Worm (Caenorhabditis elegans) whole organism, early embryonic: ENCODE data around the gene fipr-10.

Source experiments
- B0310.2 ChIP-seq: sonication (generic microtip); optimal IDR thresholded peaks from 2 replicates; lab custom pipeline; 2016; ENCODE audit warnings: mild to moderate bottlenecking, missing genetic modification characterization, missing compliant biosample characterization
- F13C5.2 ChIP-seq: sonication (generic microtip); optimal IDR thresholded peaks from 2 replicates; lab custom pipeline; 2017; ENCODE audit warnings: mild to moderate bottlenecking, missing genetic modification characterization, inconsistent platforms, missing compliant biosample characterization
- aly-1 ChIP-seq: sonication (generic microtip); optimal IDR thresholded peaks from 2 replicates; lab custom pipeline; 2016; ENCODE audit warnings: missing genetic modification characterization, missing compliant biosample characterization
- ama-1 ChIP-seq: fragments of 150-350 bp; optimal IDR thresholded peaks from 2 replicates; lab custom pipeline; 2014
- ceh-13 ChIP-seq: fragments of 200-800 bp; sonication (Bioruptor generic); optimal IDR thresholded peaks from 2 replicates; lab custom pipeline; 2018; ENCODE audit warnings: mild to moderate bottlenecking, missing genetic modification characterization, missing compliant biosample characterization
- ceh-36 ChIP-seq: sonication (generic microtip); optimal IDR thresholded peaks from 2 replicates; lab custom pipeline; 2016; ENCODE audit warnings: missing genetic modification characterization, inconsistent platforms, missing compliant biosample characterization
- ets-7 ChIP-seq: sonication (generic microtip); optimal IDR thresholded peaks from 2 replicates; lab custom pipeline; 2016; ENCODE audit warnings: missing genotype, missing genetic modification characterization, missing compliant biosample characterization
- flt-1 ChIP-seq: fragments of 200-800 bp; sonication (Bioruptor generic); IDR thresholded peaks from 2 replicates; pipeline ENCODE4 v1.3.6; 2022; ENCODE audit warnings: missing genetic modification characterization, missing compliant biosample characterization
- hmbx-1 ChIP-seq: sonication (generic microtip); optimal IDR thresholded peaks from 2 replicates; lab custom pipeline; 2016; ENCODE audit warnings: mild to moderate bottlenecking, missing genetic modification characterization, missing compliant biosample characterization
- hmg-4 ChIP-seq: fragments of 200-800 bp; sonication (Bioruptor generic); optimal IDR thresholded peaks from 2 replicates; lab custom pipeline; 2018; ENCODE audit warnings: mild to moderate bottlenecking, missing genetic modification characterization, missing compliant biosample characterization
- hnd-1 ChIP-seq: sonication (generic microtip); optimal IDR thresholded peaks from 2 replicates; lab custom pipeline; 2016; ENCODE audit warnings: missing genetic modification characterization, missing compliant biosample characterization
- pes-1 ChIP-seq: fragments of 200-800 bp; sonication (Bioruptor generic); IDR thresholded peaks from 2 replicates; pipeline ENCODE4 v1.3.6; 2022; ENCODE audit warnings: missing genetic modification reagents, missing genetic modification characterization, missing compliant biosample characterization
- scrt-1 ChIP-seq: fragments of 200-800 bp; sonication (Bioruptor generic); IDR thresholded peaks from 2 replicates; pipeline ENCODE4 v1.3.6; 2022; ENCODE audit warnings: missing genetic modification characterization, missing compliant biosample characterization
- sea-1 ChIP-seq: fragments of 200-800 bp; sonication (Bioruptor generic); conservative IDR thresholded peaks from 2 replicates; pipeline ENCODE4 v1.3.6; 2022; ENCODE audit warnings: missing genetic modification characterization, missing compliant biosample characterization
- tbx-11 ChIP-seq: fragments of 200-800 bp; sonication (Bioruptor generic); IDR thresholded peaks from 2 replicates; pipeline ENCODE4 v1.3.6; 2022; ENCODE audit warnings: missing genetic modification characterization, missing compliant biosample characterization
- tbx-37 ChIP-seq: fragments of 200-800 bp; sonication (Bioruptor generic); conservative IDR thresholded peaks from 2 replicates; pipeline ENCODE4 v1.3.6; 2022; ENCODE audit warnings: missing genetic modification reagents, missing genetic modification characterization, missing compliant biosample characterization
- tra-4 ChIP-seq: sonication (generic microtip); optimal IDR thresholded peaks from 2 replicates; lab custom pipeline; 2017; ENCODE audit warnings: missing genetic modification characterization, missing compliant biosample characterization

Gene fipr-10

DNA sequence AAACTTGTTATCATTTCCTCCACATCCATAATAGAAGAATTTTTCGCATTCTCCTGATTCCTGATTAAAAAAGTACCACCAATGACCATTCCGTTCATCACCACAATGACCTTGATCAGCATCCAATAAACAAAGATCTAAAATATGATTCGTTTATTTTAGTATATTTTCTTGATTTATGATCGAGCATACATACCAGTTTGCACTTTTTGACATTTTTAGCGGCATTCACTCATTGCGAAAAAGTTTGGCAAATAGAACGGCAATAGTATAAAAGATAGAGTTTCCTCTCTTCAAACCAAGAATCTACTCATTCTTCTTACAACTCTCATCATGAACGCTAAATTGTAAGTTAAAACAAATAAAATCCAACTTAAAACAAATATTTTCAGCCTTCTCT lies at the start of gene fipr-10:
Gene fipr-10 (plus strand): TSS at position 301 of the 400 bp plus-strand sequence.
- TF ChIP-seq pes-1 = no peak
- TF ChIP-seq tbx-37 (GFP tag; lab: Robert Waterston, UW) = no peak
- no peak for TF ChIP-seq sea-1 (GFP tag; lab: Robert Waterston, UW)

DNA sequence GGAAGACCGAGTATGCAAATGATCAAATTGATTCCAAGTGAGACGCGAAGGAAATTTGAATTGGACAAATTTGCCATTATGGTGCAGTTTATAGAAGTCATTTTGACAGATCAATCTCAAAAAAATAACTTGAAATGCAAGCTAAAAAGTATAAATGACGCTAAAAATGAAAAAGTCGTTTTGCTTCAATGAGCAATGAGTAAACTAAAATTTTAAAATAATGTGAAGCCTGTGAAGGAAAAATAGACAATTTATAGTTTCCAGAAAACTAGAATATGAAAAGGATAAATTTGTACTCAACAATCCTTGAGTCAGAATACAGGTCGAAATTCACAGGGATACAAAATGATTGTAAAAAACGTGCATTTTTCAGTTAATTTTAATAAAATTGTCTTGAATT lies 45.7 kb upstream of the fipr-10 start, which contains the start of gene srab-17:
Gene srab-17 (minus strand): TSS at position 101 of the 400 bp plus-strand sequence.
- no peak for TF ChIP-seq flt-1
- no peak for TF ChIP-seq scrt-1 (GFP tag; lab: Robert Waterston, UW)
- no peak for TF ChIP-seq sea-1 (GFP tag; lab: Robert Waterston, UW)
- TF ChIP-seq tra-4 = no peak
- no peak for TF ChIP-seq B0310.2
- TF ChIP-seq hmbx-1 (tag; lab: Kevin White, UChicago) = no peak
- TF ChIP-seq tbx-11 (GFP tag; lab: Robert Waterston, UW) = no peak
- no peak for TF ChIP-seq pes-1
- TF ChIP-seq tbx-37 (GFP tag; lab: Robert Waterston, UW) = no peak
- TF ChIP-seq ceh-13 (GFP tag; lab: Kevin White, UChicago) = no peak
- TF ChIP-seq ama-1 = no peak
- TF ChIP-seq ceh-36 (tag; lab: Kevin White, UChicago) = no peak
- TF ChIP-seq F13C5.2 (tag; lab: Kevin White, UChicago) = no peak
- no peak for TF ChIP-seq hnd-1 (tag; lab: Kevin White, UChicago)
- no peak for TF ChIP-seq aly-1 (tag; lab: Kevin White, UChicago)
- TF ChIP-seq hmg-4 = no peak
- no peak for TF ChIP-seq ets-7

DNA sequence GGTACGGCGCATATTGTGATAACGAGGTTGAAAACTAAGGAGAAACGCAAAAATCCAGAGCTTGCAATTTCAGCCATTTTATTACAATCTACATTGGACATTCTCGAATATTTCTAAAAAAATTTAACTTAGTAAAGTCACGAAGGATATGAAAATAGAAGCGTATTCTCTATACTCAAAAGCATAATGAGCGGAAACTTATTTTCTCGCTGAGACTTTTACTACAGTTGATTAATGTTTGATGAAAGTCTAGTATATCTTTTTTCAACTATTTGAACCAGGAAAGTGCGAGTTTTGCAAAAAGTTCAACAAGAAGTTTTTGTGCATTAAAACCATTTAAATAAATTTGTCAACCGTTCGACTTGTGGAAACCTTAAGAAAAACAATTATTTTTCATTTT lies 42.6 kb upstream of the fipr-10 start, which contains the start of gene srab-18:
Gene srab-18 (minus strand): TSS at position 101 of the 400 bp plus-strand sequence.
- no peak for TF ChIP-seq ets-7
- TF ChIP-seq flt-1 = no peak
- TF ChIP-seq hmbx-1 (tag; lab: Kevin White, UChicago) = no peak
- no peak for TF ChIP-seq ama-1
- TF ChIP-seq tbx-37 (GFP tag; lab: Robert Waterston, UW) = no peak
- TF ChIP-seq ceh-13 (GFP tag; lab: Kevin White, UChicago) = no peak
- no peak for TF ChIP-seq F13C5.2 (tag; lab: Kevin White, UChicago)
- TF ChIP-seq ceh-36 (tag; lab: Kevin White, UChicago) = no peak
- no peak for TF ChIP-seq B0310.2
- TF ChIP-seq tra-4 = no peak
- no peak for TF ChIP-seq sea-1 (GFP tag; lab: Robert Waterston, UW)

DNA sequence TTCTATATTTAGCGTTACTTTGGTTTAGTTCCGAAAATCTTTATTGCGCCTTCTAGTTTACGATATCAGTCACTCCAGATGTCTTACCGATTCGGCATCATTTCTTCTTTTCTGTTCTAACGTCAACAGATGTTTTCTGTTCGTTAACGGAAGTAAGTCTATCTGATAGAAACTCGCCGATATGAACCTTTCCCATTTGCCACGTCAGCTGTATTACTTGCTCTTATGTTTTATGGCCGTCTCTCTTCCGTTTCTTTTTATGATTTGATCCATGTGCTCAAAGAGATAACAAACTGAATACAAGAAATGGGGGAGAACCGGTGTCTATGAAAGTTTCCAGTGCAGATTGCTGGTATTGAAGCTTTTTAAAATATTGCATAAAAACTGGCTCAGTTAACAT lies 34.6 kb upstream of the fipr-10 start, which contains the start of gene srab-26:
Gene srab-26 (minus strand): TSS at position 101 of the 400 bp plus-strand sequence.
- no peak for TF ChIP-seq pes-1
- TF ChIP-seq aly-1 (tag; lab: Kevin White, UChicago) = no peak
- TF ChIP-seq tbx-11 (GFP tag; lab: Robert Waterston, UW) = no peak
- no peak for TF ChIP-seq tbx-37 (GFP tag; lab: Robert Waterston, UW)
- no peak for TF ChIP-seq ets-7
- no peak for TF ChIP-seq ceh-13 (GFP tag; lab: Kevin White, UChicago)

DNA sequence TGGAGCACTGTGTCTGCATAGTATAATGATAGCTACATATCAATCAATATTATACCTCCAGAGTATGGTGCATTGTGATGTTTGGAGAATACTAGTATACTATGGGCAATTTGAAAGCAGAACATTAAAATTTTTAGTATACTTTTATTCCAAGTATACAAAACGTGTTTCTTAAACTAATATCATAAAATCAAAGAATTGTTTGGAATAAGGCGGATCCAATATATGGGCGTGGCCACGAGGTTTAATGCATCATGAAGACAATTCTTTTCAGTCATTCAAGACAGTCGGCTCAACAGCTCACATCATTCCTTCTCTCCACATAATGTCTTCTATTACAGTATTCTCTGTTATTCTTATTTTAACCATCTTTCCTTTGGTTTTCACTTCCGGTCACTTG lies 34.1 kb upstream of the fipr-10 start, which contains the start of gene sdz-31:
Gene sdz-31 (plus strand): TSS at position 301 of the 400 bp plus-strand sequence.
- TF ChIP-seq ceh-36 (tag; lab: Kevin White, UChicago) (no peak), ceh-13 (GFP tag; lab: Kevin White, UChicago) (no peak), sea-1 (GFP tag; lab: Robert Waterston, UW) (no peak), tbx-11 (GFP tag; lab: Robert Waterston, UW) (no peak), pes-1 (no peak), scrt-1 (GFP tag; lab: Robert Waterston, UW) (no peak), tra-4 (no peak), F13C5.2 (tag; lab: Kevin White, UChicago) (no peak)

DNA sequence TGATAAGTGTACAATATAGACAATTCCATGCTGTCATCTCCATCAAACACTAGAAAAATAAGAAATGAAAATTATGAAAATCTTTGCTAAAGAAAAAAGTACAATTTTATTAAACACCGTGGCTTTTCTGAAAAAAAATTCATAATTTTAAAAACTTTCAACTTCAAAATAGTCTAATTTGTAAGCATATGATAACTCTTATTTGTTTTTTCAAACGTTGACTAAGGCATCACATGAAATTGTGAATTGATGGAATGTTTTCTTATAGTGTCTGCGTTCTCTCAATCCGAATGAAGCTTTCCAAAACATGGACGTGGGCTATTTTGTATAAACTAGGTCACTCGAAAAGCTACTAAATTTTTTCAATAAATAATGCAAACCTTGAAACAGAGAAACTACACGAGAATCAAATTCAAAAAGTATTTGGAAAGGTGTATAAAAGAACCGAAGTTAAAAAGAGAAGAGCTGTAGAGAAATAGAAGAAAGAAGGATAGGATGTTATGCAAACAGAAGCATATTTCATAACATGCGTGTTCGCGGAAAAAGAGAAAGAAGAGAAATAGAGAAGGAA lies 28.0 kb upstream of the fipr-10 start, which contains the start of gene clp-9:
Gene clp-9 (minus strand): TSS at position 51 of the 571 bp plus-strand sequence.
- TF ChIP-seq B0310.2 (no peak), tra-4 (no peak), F13C5.2 (tag; lab: Kevin White, UChicago) (no peak), sea-1 (GFP tag; lab: Robert Waterston, UW) (no peak), hnd-1 (tag; lab: Kevin White, UChicago) (no peak), ama-1 (no peak), scrt-1 (GFP tag; lab: Robert Waterston, UW) (no peak), tbx-11 (GFP tag; lab: Robert Waterston, UW) (no peak), pes-1 (no peak), ceh-13 (GFP tag; lab: Kevin White, UChicago) (no peak), hmbx-1 (tag; lab: Kevin White, UChicago) (no peak), ets-7 (no peak), flt-1 (no peak)

DNA sequence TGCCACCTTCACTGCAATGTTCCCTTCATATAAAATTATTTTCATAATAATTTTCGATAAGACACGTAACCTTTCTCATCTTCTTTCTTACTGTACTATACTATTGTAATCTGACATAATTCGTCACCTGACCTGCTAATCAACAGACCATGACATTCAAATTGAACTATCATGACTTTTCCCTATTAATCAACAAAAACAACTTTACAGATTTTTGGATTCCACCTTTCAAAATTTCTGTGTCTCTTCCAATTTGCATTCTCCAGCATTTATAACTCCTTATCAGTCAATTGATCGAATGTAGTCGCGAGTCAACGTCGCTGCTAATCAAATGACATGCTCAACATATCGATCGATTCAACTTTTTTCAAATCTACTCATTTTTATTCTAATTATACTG lies 24.3 kb upstream of the fipr-10 start, which contains the start of gene fshr-1:
Gene fshr-1 (plus strand): TSS at position 209 of the 400 bp plus-strand sequence.
- TF ChIP-seq pes-1 (no peak), ama-1 (no peak), tra-4 (no peak), ceh-13 (GFP tag; lab: Kevin White, UChicago) (no peak), flt-1 (no peak), hnd-1 (tag; lab: Kevin White, UChicago) (no peak), scrt-1 (GFP tag; lab: Robert Waterston, UW) (no peak), hmg-4 (no peak), tbx-37 (GFP tag; lab: Robert Waterston, UW) (no peak)

DNA sequence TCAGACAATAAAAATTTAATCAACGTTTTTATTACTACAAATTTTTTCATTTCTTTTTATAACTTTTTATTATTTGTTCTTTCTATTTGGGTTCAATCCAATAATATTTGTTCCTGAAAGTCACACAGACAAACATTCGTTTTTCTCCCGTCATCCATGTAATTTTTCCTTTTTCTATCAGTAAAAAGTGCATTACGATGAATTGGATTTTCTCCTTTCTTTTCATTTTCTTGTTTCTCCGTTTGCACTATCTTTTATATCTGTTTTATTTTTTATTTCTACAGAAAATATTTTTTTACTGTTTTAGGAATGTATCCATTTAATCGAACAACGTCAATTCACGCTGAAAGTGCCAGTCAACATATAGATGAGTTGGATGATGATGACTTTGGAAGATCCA lies 14.7 kb upstream of the fipr-10 start, which contains the start of gene egl-47:
Gene egl-47 (plus strand): TSS at position 301 of the 400 bp plus-strand sequence.
- TF ChIP-seq ceh-13 (GFP tag; lab: Kevin White, UChicago) (no peak), flt-1 (no peak), tbx-11 (GFP tag; lab: Robert Waterston, UW) (no peak), ets-7 (no peak), aly-1 (tag; lab: Kevin White, UChicago) (no peak), hmbx-1 (tag; lab: Kevin White, UChicago) (no peak), hnd-1 (tag; lab: Kevin White, UChicago) (no peak), tbx-37 (GFP tag; lab: Robert Waterston, UW) (no peak), F13C5.2 (tag; lab: Kevin White, UChicago) (no peak), ama-1 (no peak), hmg-4 (no peak)
